Worm (Caenorhabditis elegans) whole organism, midembryonic: ENCODE results near the gene K06A4.7.

Experiments used
- flt-1 ChIP-seq: fragments of 200-800 bp; sonication (Bioruptor generic); IDR thresholded peaks from 2 replicates; pipeline ENCODE4 v1.3.6; 2022; ENCODE audit warnings: missing genetic modification characterization, missing compliant biosample characterization
- klf-2 ChIP-seq: fragments of 200-800 bp; sonication (Bioruptor generic); conservative IDR thresholded peaks from 2 replicates; pipeline ENCODE4 v1.3.6; 2022; ENCODE audit warnings: missing genetic modification reagents, missing genetic modification characterization, missing compliant biosample characterization

- no peak for TF ChIP-seq flt-1
- no peak for TF ChIP-seq klf-2 (GFP tag; lab: Robert Waterston, UW)
Observed at ce11 chrV:9527337-9527736, 36.0 kb upstream of the K06A4.7 start.
